Worm (Caenorhabditis elegans) whole organism, L4 larva: ENCODE data around the gene C14B9.8.
A peak's percentile ranks its signal among the peaks of the same experiment; 100 is the strongest.

Experiments used
- D1046.2 ChIP-seq: fragments of 200-800 bp; sonication (Bioruptor generic); IDR thresholded peaks from 2 replicates; pipeline ENCODE4 v1.3.6; 2022; ENCODE audit warnings: missing genetic modification characterization, missing compliant biosample characterization
- T26A8.4 ChIP-seq: fragments of 200-800 bp; sonication (Bioruptor generic); IDR thresholded peaks from 2 replicates; pipeline ENCODE4 v1.3.6; 2022; ENCODE audit warnings: missing genetic modification characterization, missing compliant biosample characterization
- Y105C5A.15 ChIP-seq: fragments of 200-800 bp; sonication (Bioruptor generic); IDR thresholded peaks from 2 replicates; pipeline ENCODE4 v1.3.6; 2022; ENCODE audit warnings: missing genetic modification characterization, missing compliant biosample characterization
- Y48G9A.11 ChIP-seq: fragments of 200-800 bp; sonication (Bioruptor generic); IDR thresholded peaks from 2 replicates; pipeline ENCODE4 v1.3.6; 2022; ENCODE audit warnings: missing genetic modification reagents, missing genetic modification characterization, missing compliant biosample characterization
- aha-1 ChIP-seq: fragments of 150-350 bp; peaks from one replicate; lab custom pipeline; 2014; ENCODE audit warnings: missing biosample characterization, missing genetic modification characterization
- aly-2 ChIP-seq: sonication (generic microtip); optimal IDR thresholded peaks from 2 replicates; lab custom pipeline; 2018; ENCODE audit warnings: missing biosample characterization, missing genetic modification characterization
- ama-1 ChIP-seq: fragments of 150-350 bp; optimal IDR thresholded peaks from 2 replicates; lab custom pipeline; 2014; ENCODE audit warnings: inconsistent platforms, mixed read lengths
- arid-1 ChIP-seq: fragments of 200-800 bp; sonication (Bioruptor generic); conservative IDR thresholded peaks from 2 replicates; pipeline ENCODE4 v1.3.6; 2022; ENCODE audit warnings: missing genetic modification reagents, missing genetic modification characterization, missing compliant biosample characterization
- ceh-32 ChIP-seq: sonication (generic microtip); optimal IDR thresholded peaks from 2 replicates; lab custom pipeline; 2016; ENCODE audit warnings: mild to moderate bottlenecking, missing genetic modification characterization, missing compliant biosample characterization; ENCODE audit not compliant: poor library complexity
- ceh-62 ChIP-seq: sonication (generic microtip); optimal IDR thresholded peaks from 2 replicates; lab custom pipeline; 2017; ENCODE audit warnings: missing biosample characterization, missing genetic modification characterization
- ces-1 ChIP-seq: fragments of 150-350 bp; sonication (generic microtip); optimal IDR thresholded peaks from 4 replicates; lab custom pipeline; 2014; ENCODE audit warnings: missing biosample characterization, missing genetic modification reagents, missing genetic modification characterization
- fkh-10 ChIP-seq: fragments of 150-350 bp; optimal IDR thresholded peaks from 2 replicates; lab custom pipeline; 2014; ENCODE audit warnings: missing biosample characterization, missing genetic modification reagents, missing genetic modification characterization
- gei-8 ChIP-seq: fragments of 200-800 bp; sonication (Bioruptor generic); optimal IDR thresholded peaks from 2 replicates; lab custom pipeline; 2018; ENCODE audit warnings: mild to moderate bottlenecking, missing genetic modification characterization, missing compliant biosample characterization
- hif-1 ChIP-seq, 2 experiments: sonication (generic microtip); optimal IDR thresholded peaks; 2 replicates each; lab custom pipeline; 2016 to 2017; ENCODE audit warnings: missing compliant biosample characterization in 2 of 2, missing genetic modification characterization in 2 of 2, missing genetic modification reagents in 2 of 2, missing genotype in 2 of 2, mild to moderate bottlenecking in 1 of 2
- hlh-30 ChIP-seq: sonication (generic microtip); optimal IDR thresholded peaks from 2 replicates; lab custom pipeline; 2017; ENCODE audit warnings: antibody characterized with exemption, mild to moderate bottlenecking, missing genetic modification characterization, missing compliant biosample characterization; ENCODE audit not compliant: insufficient read depth
- lir-3 ChIP-seq: sonication (generic microtip); optimal IDR thresholded peaks from 2 replicates; lab custom pipeline; 2016; ENCODE audit warnings: mild to moderate bottlenecking, missing genetic modification characterization, missing compliant biosample characterization
- mdt-29 ChIP-seq: fragments of 200-800 bp; sonication (Bioruptor generic); IDR thresholded peaks from 2 replicates; pipeline ENCODE4 v1.3.6; 2022; ENCODE audit warnings: missing genetic modification reagents, missing genetic modification characterization, missing compliant biosample characterization
- mep-1 ChIP-seq: fragments of 150-350 bp; sonication (generic microtip); optimal IDR thresholded peaks from 3 replicates; lab custom pipeline; 2014; ENCODE audit warnings: missing biosample characterization, missing genetic modification characterization
- nhr-10 ChIP-seq: fragments of 150-350 bp; optimal IDR thresholded peaks from 2 replicates; lab custom pipeline; 2014; ENCODE audit warnings: missing biosample characterization, missing genetic modification characterization
- nhr-28 ChIP-seq: fragments of 150-350 bp; optimal IDR thresholded peaks from 2 replicates; lab custom pipeline; 2014; ENCODE audit warnings: missing biosample characterization, missing genetic modification characterization
- nhr-41 ChIP-seq: fragments of 200-800 bp; sonication (Bioruptor generic); IDR thresholded peaks from 2 replicates; pipeline ENCODE4 v1.3.6; 2022; ENCODE audit warnings: missing genetic modification reagents, missing genetic modification characterization, missing compliant biosample characterization
- nhr-6 ChIP-seq: fragments of 150-350 bp; optimal IDR thresholded peaks from 2 replicates; lab custom pipeline; 2014; ENCODE audit warnings: missing biosample characterization, missing genetic modification characterization
- php-3 ChIP-seq: fragments of 200-800 bp; sonication (Bioruptor generic); IDR thresholded peaks from 2 replicates; pipeline ENCODE4 v1.3.6; 2022; ENCODE audit warnings: missing genetic modification reagents, missing genetic modification characterization, missing compliant biosample characterization
- saeg-2 ChIP-seq: fragments of 200-800 bp; sonication (Bioruptor generic); IDR thresholded peaks from 2 replicates; pipeline ENCODE4 v1.3.6; 2022; ENCODE audit warnings: missing genetic modification reagents, missing genetic modification characterization, missing compliant biosample characterization
- snpc-4 ChIP-seq: fragments of 150-350 bp; optimal IDR thresholded peaks from 2 replicates; lab custom pipeline; 2014; ENCODE audit warnings: missing biosample characterization, missing genetic modification characterization
- spr-1 ChIP-seq: sonication (generic microtip); optimal IDR thresholded peaks from 2 replicates; lab custom pipeline; 2016; ENCODE audit warnings: mild to moderate bottlenecking, missing genetic modification characterization, missing compliant biosample characterization
- spr-3 ChIP-seq: fragments of 200-800 bp; sonication (Bioruptor generic); optimal IDR thresholded peaks from 2 replicates; lab custom pipeline; 2018; ENCODE audit warnings: mild to moderate bottlenecking, missing genetic modification characterization, missing compliant biosample characterization
- tag-97 ChIP-seq: fragments of 200-800 bp; sonication (Bioruptor generic); IDR thresholded peaks from 2 replicates; pipeline ENCODE4 v1.3.6; 2022; ENCODE audit warnings: missing genetic modification characterization, missing compliant biosample characterization
- tra-1 ChIP-seq: fragments of 200-800 bp; sonication (Bioruptor generic); IDR thresholded peaks from 2 replicates; pipeline ENCODE4 v1.3.6; 2022; ENCODE audit warnings: missing genetic modification reagents, missing genetic modification characterization, missing compliant biosample characterization
- unc-39 ChIP-seq: sonication (generic microtip); optimal IDR thresholded peaks from 2 replicates; lab custom pipeline; 2017; ENCODE audit warnings: missing biosample characterization, missing genetic modification characterization
- unc-62 ChIP-seq, 3 experiments: fragments of 150-350 bp in 1 of 3; sonication (generic microtip); optimal IDR thresholded peaks in 2 of 3; peaks in 1 of 3; 1 replicate in 1 of 3; 2 replicates in 2 of 3; lab custom pipeline; 2014 to 2017; ENCODE audit warnings: missing biosample characterization in 3 of 3, missing genetic modification characterization in 3 of 3, missing genetic modification reagents in 3 of 3, missing genotype in 1 of 3
- vab-7 ChIP-seq: fragments of 200-800 bp; sonication (Bioruptor generic); IDR thresholded peaks from 2 replicates; pipeline ENCODE4 v1.3.6; 2022; ENCODE audit warnings: missing genetic modification reagents, missing genetic modification characterization, missing compliant biosample characterization

C14B9.8 gene

ce11 chrIII:8191695-8192094, 47.3 kb upstream of the C14B9.8 start, which contains the start of gene C50C3.1:
Gene C50C3.1 (plus strand): TSS chrIII:8191995.
- TF ChIP-seq gei-8 (GFP tag; lab: Kevin White, UChicago) (no peak), tra-1 (GFP tag; lab: Robert Waterston, UW) (no peak)

DNA sequence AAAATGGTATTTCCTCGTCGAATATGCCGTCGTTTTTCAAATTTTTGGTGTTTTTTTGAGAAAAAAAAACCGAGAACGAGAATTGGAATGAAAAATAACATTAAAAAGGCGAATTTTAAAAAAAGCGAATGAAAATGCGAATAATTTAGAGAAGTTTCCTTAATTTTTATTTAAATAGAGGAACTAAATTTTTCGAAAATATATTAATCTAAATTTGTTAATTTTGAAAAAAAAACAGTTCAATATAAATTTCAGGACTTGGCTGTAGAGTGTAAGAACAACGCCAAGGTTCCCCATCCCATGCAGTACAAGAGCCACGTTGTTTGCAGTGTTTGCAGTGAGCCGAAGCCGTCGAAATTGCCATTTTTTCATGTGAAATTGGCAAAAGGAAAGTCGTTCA, 46.1 kb upstream of the C14B9.8 start, which contains the start of gene C50C3.19:
Gene C50C3.19 (plus strand): TSS at position 301 of the 400 bp plus-strand sequence.
- TF ChIP-seq ama-1 (lab: Kevin White, UChicago): no peak
- no peak for TF ChIP-seq ceh-32 (tag; lab: Kevin White, UChicago)
- TF ChIP-seq Y48G9A.11 (GFP tag; lab: Robert Waterston, UW): no peak

DNA sequence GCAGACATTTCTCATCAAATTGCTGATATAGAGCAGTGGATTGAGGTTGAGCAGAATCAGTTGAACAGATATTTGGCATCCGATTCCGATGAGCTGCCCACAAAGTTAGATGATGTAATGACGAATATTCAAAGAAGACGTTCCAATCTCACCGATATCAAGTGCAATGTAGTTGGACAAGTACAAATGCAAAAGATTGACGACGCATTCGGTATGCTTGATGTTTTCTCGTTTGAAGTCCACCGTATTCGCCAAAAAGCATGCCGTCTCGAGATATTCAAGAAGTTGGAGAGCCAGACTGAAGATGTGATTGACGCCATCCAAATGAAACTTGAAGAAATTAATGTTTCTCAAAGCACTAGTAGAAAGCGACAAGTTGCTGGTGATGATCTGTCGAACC, 40.7 kb upstream of the C14B9.8 start:
- TF ChIP-seq T26A8.4 (GFP tag; lab: Robert Waterston, UW) (no peak), unc-62 (GFP tag; optimal IDR thresholded peaks at IDR 0.05 in 1 of 2; lab: Kevin White, UChicago) (peak in 1 of 2 experiments; percentile 95), unc-62 (tag; optimal IDR thresholded peaks at IDR 0.05; lab: Kevin White, UChicago) (no peak), Y105C5A.15 (no peak), nhr-41 (GFP tag; lab: Robert Waterston, UW) (no peak), saeg-2 (GFP tag; lab: Robert Waterston, UW) (no peak)

DNA sequence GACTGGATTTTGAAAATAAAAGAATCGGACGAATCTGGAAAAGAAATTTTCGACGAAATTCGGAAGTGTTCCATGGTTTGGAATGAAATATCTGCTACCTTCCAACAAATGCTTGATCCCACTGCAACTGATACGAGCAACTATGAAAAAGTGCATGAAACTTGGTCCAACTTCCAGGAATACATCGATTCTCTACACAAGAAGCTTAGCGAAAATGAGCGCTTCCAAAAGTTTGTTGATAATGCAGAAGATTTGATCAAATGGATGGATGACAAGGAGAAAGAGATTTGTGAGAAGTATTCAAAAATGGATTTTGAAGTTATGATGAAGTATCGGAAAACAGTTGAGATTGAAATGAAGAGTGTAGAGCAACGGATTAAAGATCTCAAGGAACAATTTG, 38.1 kb upstream of the C14B9.8 start:
- TF ChIP-seq hlh-30: no peak
- TF ChIP-seq hif-1 (tag; optimal IDR thresholded peaks at IDR 0.05; lab: Kevin White, UChicago): no peak
- TF ChIP-seq Y48G9A.11 (GFP tag; lab: Robert Waterston, UW): no peak
- TF ChIP-seq lir-3: no peak
- no peak for TF ChIP-seq ceh-62 (tag; lab: Kevin White, UChicago)
- peak; percentile 90 for TF ChIP-seq aha-1 (tag; lab: Kevin White, UChicago)

DNA sequence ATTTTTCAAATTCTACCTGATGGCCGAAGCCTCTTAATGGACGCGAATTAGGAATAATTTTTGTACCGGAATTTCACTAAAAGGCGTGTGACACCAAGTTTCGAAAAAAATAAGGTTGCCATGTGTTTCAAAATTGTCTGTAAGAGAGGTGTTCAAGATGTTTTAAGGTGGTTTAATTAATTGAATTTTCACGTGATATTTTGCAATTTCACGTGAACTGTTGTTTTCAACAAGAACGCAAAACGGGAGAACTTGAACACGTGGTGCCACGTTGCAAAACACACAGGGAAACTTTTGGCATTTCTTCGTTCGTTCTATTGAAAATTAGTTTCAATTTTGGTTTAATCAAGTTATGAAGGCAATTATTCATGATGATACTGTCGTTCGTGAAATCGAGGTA, 37.2 kb upstream of the C14B9.8 start, which contains the start of gene spc-2:
Gene spc-2 (plus strand): TSS at position 301 of the 400 bp plus-strand sequence.
- TF ChIP-seq unc-39: no peak
- no peak for TF ChIP-seq tag-97
- no peak for TF ChIP-seq snpc-4 (tag; lab: Kevin White, UChicago)
- no peak for TF ChIP-seq D1046.2 (GFP tag; lab: Robert Waterston, UW)
- no peak for TF ChIP-seq php-3 (GFP tag; lab: Robert Waterston, UW)
- no peak for TF ChIP-seq ceh-32 (tag; lab: Kevin White, UChicago)
- TF ChIP-seq tra-1 (GFP tag; lab: Robert Waterston, UW): no peak
- TF ChIP-seq aly-2: no peak
- no peak for TF ChIP-seq nhr-10 (tag; lab: Kevin White, UChicago)
- no peak for TF ChIP-seq nhr-6 (tag; lab: Kevin White, UChicago)
- TF ChIP-seq ces-1: no peak
- no peak for TF ChIP-seq mdt-29 (GFP tag; lab: Robert Waterston, UW)
- TF ChIP-seq spr-1 (tag; lab: Kevin White, UChicago): no peak
- no peak for TF ChIP-seq arid-1 (GFP tag; lab: Robert Waterston, UW)
- no peak for TF ChIP-seq spr-3 (GFP tag; lab: Kevin White, UChicago)
- TF ChIP-seq vab-7 (GFP tag; lab: Robert Waterston, UW): no peak

ce11 chrIII:8178924-8179323, 34.5 kb upstream of the C14B9.8 start, which contains the start of gene C50C3.5:
Gene C50C3.5 (plus strand): TSS chrIII:8179224.
- peak; percentile 39 for TF ChIP-seq ces-1
- TF ChIP-seq hif-1 (tag; optimal IDR thresholded peaks at IDR 0.05; lab: Kevin White, UChicago): no peak

DNA sequence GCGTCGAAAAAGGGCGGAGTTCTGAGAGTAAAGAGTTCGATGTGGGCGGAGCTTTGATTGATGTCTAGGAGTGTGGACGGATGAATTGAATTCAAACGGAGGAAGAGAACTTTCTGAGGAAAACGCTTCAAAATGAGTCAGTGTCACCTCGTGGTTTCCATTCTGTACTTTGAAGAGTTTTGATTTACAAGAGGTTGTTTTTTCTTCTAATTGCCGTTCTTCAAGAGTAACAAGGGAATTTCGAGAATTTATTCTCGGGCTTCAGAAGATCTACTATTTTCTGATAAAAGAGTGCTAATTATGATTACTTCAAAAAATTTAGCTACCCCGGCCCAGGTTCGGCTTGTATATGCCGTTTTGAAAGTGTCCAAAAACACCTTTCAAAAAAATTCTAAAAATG, 31.8 kb upstream of the C14B9.8 start, which contains the start of gene C50C3.12:
Gene C50C3.12 (plus strand): TSS at position 301 of the 400 bp plus-strand sequence.
- TF ChIP-seq nhr-28 (no peak), fkh-10 (GFP tag; lab: Kevin White, UChicago) (peak; percentile 0), mep-1 (tag; lab: Kevin White, UChicago) (no peak)
